Fruit fly (Drosophila melanogaster) whole organism, adult: ENCODE measurements around the gene CREG.

Experiments used
- CG11617 ChIP-seq: fragments of 200-800 bp; sonication (Bioruptor generic); optimal IDR thresholded peaks from 2 replicates; lab custom pipeline; 2017; ENCODE audit warnings: mild to moderate bottlenecking, missing biosample characterization, missing genetic modification reagents, missing genetic modification characterization
- CG12768 ChIP-seq: fragments of 200-800 bp; sonication (Bioruptor generic); optimal IDR thresholded peaks from 2 replicates; lab custom pipeline; 2017; ENCODE audit warnings: missing biosample characterization, missing genetic modification characterization, mild to moderate bottlenecking, moderate library complexity, missing genetic modification reagents
- cic ChIP-seq: fragments of 200-800 bp; sonication (Bioruptor generic); optimal IDR thresholded peaks from 2 replicates; lab custom pipeline; 2017; ENCODE audit warnings: missing biosample characterization, mild to moderate bottlenecking, missing genetic modification characterization, moderate library complexity

dm6 chr3R:17379742-17380141 lies 14.7 kb downstream of the CREG start, which contains the start of gene lute:
- TF ChIP-seq CG11617 (GFP tag; lab: Kevin White, UChicago): no peak
- no peak for TF ChIP-seq cic
- TF ChIP-seq CG12768 (GFP tag; lab: Kevin White, UChicago): no peak
